Worm (Caenorhabditis elegans) whole organism, L1 larva: Measurements from ENCODE around the gene dpy-3.

Source experiments
- elt-2 ChIP-seq: sonication (generic microtip); optimal IDR thresholded peaks from 2 replicates; lab custom pipeline; 2016; ENCODE audit warnings: missing genetic modification characterization, mild to moderate bottlenecking, inconsistent platforms, missing compliant biosample characterization, missing genetic modification reagents
- nhr-11 ChIP-seq: fragments of 150-350 bp; optimal IDR thresholded peaks from 2 replicates; lab custom pipeline; 2014; ENCODE audit warnings: missing biosample characterization, missing genetic modification characterization
- pag-3 ChIP-seq: sonication (generic microtip); optimal IDR thresholded peaks from 2 replicates; lab custom pipeline; 2017; ENCODE audit warnings: missing genetic modification characterization, mild to moderate bottlenecking, missing compliant biosample characterization, antibody characterized with exemption, borderline replicate concordance; ENCODE audit not compliant: insufficient read depth
- skn-1 ChIP-seq: fragments of 150-350 bp; optimal IDR thresholded peaks from 2 replicates; lab custom pipeline; 2014; ENCODE audit warnings: missing biosample characterization, missing genetic modification characterization
- unc-62 ChIP-seq: fragments of 150-350 bp; optimal IDR thresholded peaks from 2 replicates; lab custom pipeline; 2014; ENCODE audit warnings: missing biosample characterization, missing genetic modification reagents, missing genetic modification characterization

- TF ChIP-seq nhr-11 (tag; lab: Kevin White, UChicago): no peak
- TF ChIP-seq elt-2 (tag; lab: Kevin White, UChicago): no peak
- TF ChIP-seq skn-1 (tag; lab: Kevin White, UChicago): no peak
- TF ChIP-seq unc-62 (GFP tag; lab: Kevin White, UChicago): no peak
- TF ChIP-seq pag-3 (tag; lab: Kevin White, UChicago): no peak
These were observed at the start of gene dpy-3 for ce11 chrX:2145629-2146028.
